Worm (Caenorhabditis elegans) whole organism, L1 larva: ENCODE data around the gene Y50D4C.3.

Experiments
- alr-1 ChIP-seq: fragments of 200-800 bp; sonication (Bioruptor generic); optimal IDR thresholded peaks from 2 replicates; lab custom pipeline; 2018; ENCODE audit warnings: borderline replicate concordance, mild to moderate bottlenecking, missing genetic modification characterization, missing compliant biosample characterization
- mep-1 ChIP-seq: fragments of 150-350 bp; optimal IDR thresholded peaks from 2 replicates; lab custom pipeline; 2014; ENCODE audit warnings: missing biosample characterization, missing genetic modification characterization
- sox-4 ChIP-seq: sonication (generic microtip); optimal IDR thresholded peaks from 2 replicates; lab custom pipeline; 2016; ENCODE audit warnings: missing genetic modification characterization, missing compliant biosample characterization
- xbp-1 ChIP-seq: sonication (generic microtip); optimal IDR thresholded peaks from 2 replicates; lab custom pipeline; 2016; ENCODE audit warnings: missing genetic modification characterization, missing compliant biosample characterization

ce11 chrV:903460-903859 lies 41.6 kb downstream of the Y50D4C.3 start, which contains the start of gene fmo-5:
- TF ChIP-seq xbp-1 (tag; lab: Kevin White, UChicago) (no peak), sox-4 (tag; lab: Kevin White, UChicago) (no peak), alr-1 (tag; lab: Kevin White, UChicago) (no peak), mep-1 (tag; lab: Kevin White, UChicago) (no peak)
